Worm (Caenorhabditis elegans) whole organism, L4 larva: Measurements from ENCODE around the gene tag-281.
"Not testable (repeated sequence)": the region's sequence is repeated elsewhere in the genome, so short reads cannot be mapped to it uniquely, and the experiment has no call there.

ENCODE experiments used
- dmd-6 ChIP-seq: fragments of 200-800 bp; sonication (Bioruptor generic); IDR thresholded peaks from 2 replicates; pipeline ENCODE4 v1.3.6; 2022; ENCODE audit warnings: missing genetic modification reagents, missing genetic modification characterization, missing compliant biosample characterization
- dmd-8 ChIP-seq: fragments of 200-800 bp; sonication (Bioruptor generic); IDR thresholded peaks from 2 replicates; pipeline ENCODE4 v1.3.6; 2022; ENCODE audit warnings: missing genetic modification characterization, missing compliant biosample characterization
- dpl-1 ChIP-seq: fragments of 150-350 bp; optimal IDR thresholded peaks from 2 replicates; lab custom pipeline; 2014; ENCODE audit warnings: missing biosample characterization, missing genetic modification reagents, missing genetic modification characterization
- nhr-237 ChIP-seq: sonication (generic microtip); optimal IDR thresholded peaks from 2 replicates; lab custom pipeline; 2017; ENCODE audit warnings: missing biosample characterization, missing genetic modification characterization
- nhr-6 ChIP-seq: fragments of 150-350 bp; optimal IDR thresholded peaks from 2 replicates; lab custom pipeline; 2014; ENCODE audit warnings: missing biosample characterization, missing genetic modification characterization
- snpc-4 ChIP-seq: fragments of 150-350 bp; optimal IDR thresholded peaks from 2 replicates; lab custom pipeline; 2014; ENCODE audit warnings: missing biosample characterization, missing genetic modification characterization
- unc-39 ChIP-seq: sonication (generic microtip); optimal IDR thresholded peaks from 2 replicates; lab custom pipeline; 2017; ENCODE audit warnings: missing biosample characterization, missing genetic modification characterization
- unc-62 ChIP-seq, 3 experiments: fragments of 150-350 bp in 1 of 3; sonication (generic microtip); optimal IDR thresholded peaks in 2 of 3; peaks in 1 of 3; 1 replicate in 1 of 3; 2 replicates in 2 of 3; lab custom pipeline; 2014 to 2017; ENCODE audit warnings: missing biosample characterization in 3 of 3, missing genetic modification characterization in 3 of 3, missing genetic modification reagents in 3 of 3, missing genotype in 1 of 3

DNA sequence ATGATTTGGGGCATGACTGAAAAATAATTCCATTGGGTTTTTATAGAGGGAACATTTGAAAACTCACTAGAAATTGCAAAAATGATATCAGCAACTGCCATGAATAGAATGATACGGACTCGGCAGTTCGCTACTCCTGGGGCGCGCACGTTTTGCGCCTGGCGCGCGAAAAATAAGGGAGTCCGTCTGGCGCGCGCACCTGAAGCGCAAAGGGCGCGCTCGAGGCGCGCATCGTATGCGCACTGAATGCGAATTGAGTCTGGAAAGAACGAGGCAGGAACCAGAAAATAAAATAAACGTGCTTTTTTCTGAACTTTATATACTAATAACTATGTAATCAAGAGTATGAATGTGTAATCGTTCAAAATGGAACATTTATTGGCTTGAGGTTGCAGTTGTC lies 18.4 kb upstream of the tag-281 start, which contains the start of gene Y57A10C.10:
- not testable (repeated sequence) for TF ChIP-seq nhr-6 (tag; lab: Kevin White, UChicago); snpc-4 (tag; lab: Kevin White, UChicago); unc-62 (GFP tag; optimal IDR thresholded peaks at IDR 0.05 in 1 of 2; lab: Kevin White, UChicago); unc-62 (tag; optimal IDR thresholded peaks at IDR 0.05; lab: Kevin White, UChicago); dmd-8 (GFP tag; lab: Robert Waterston, UW); unc-39 (tag; lab: Kevin White, UChicago); nhr-237 (tag; lab: Kevin White, UChicago); dmd-6 (GFP tag; lab: Robert Waterston, UW); dpl-1 (GFP tag; lab: Kevin White, UChicago)
